Fruit fly (Drosophila melanogaster) whole organism, embryonic: Measurements from ENCODE around the gene side-IV.
A peak's percentile ranks its signal among the peaks of the same experiment; 100 is the strongest.

Source experiments
- Bgb ChIP-seq: fragments of 200-800 bp; sonication (Bioruptor generic); IDR thresholded peaks from 2 replicates; pipeline ENCODE4 v1.3.6; 2022; ENCODE audit warnings: missing biosample characterization, missing genetic modification characterization; ENCODE audit not compliant: partially characterized antibody
- Bteb2 ChIP-seq: fragments of 200-800 bp; sonication (Bioruptor generic); optimal IDR thresholded peaks from 2 replicates; lab custom pipeline; 2016; ENCODE audit warnings: missing biosample characterization, missing genetic modification characterization
- CG10209 ChIP-seq: fragments of 200-800 bp; sonication (Bioruptor generic); optimal IDR thresholded peaks from 3 replicates; lab custom pipeline; 2017; ENCODE audit warnings: missing biosample characterization, mild to moderate bottlenecking, missing genetic modification characterization, missing genetic modification reagents
- CG10267 ChIP-seq: fragments of 200-800 bp; sonication (Bioruptor generic); optimal IDR thresholded peaks from 2 replicates; lab custom pipeline; 2018; ENCODE audit warnings: missing biosample characterization, mild to moderate bottlenecking, missing genetic modification characterization, moderate library complexity
- CG13287 ChIP-seq: fragments of 200-800 bp; sonication (Bioruptor generic); IDR thresholded peaks from 2 replicates; pipeline ENCODE4 v1.3.6; 2022; ENCODE audit warnings: missing biosample characterization, missing genetic modification characterization; ENCODE audit not compliant: partially characterized antibody
- CG15011 ChIP-seq: fragments of 200-800 bp; sonication (Bioruptor generic); optimal IDR thresholded peaks from 3 replicates; lab custom pipeline; 2018; ENCODE audit warnings: missing biosample characterization, mild to moderate bottlenecking, missing genetic modification characterization
- CG16813 ChIP-seq: fragments of 200-800 bp; sonication (Bioruptor generic); IDR thresholded peaks from 3 replicates; pipeline ENCODE4 v1.3.6; 2022; ENCODE audit warnings: missing biosample characterization, missing genetic modification characterization; ENCODE audit not compliant: partially characterized antibody
- CG17612 ChIP-seq: fragments of 200-800 bp; sonication (Bioruptor generic); IDR thresholded peaks from 2 replicates; pipeline ENCODE4 v1.3.6; 2022; ENCODE audit warnings: missing biosample characterization, missing genetic modification characterization
- CG18599 ChIP-seq: fragments of 200-800 bp; sonication (Bioruptor generic); optimal IDR thresholded peaks from 3 replicates; lab custom pipeline; 2017; ENCODE audit warnings: missing biosample characterization, missing genetic modification characterization, mild to moderate bottlenecking, moderate library complexity, missing genetic modification reagents
- CG2116 ChIP-seq: fragments of 200-800 bp; sonication (Bioruptor generic); optimal IDR thresholded peaks from 3 replicates; lab custom pipeline; 2018; ENCODE audit warnings: missing biosample characterization, mild to moderate bottlenecking, missing genetic modification characterization
- CG2199 ChIP-seq: fragments of 200-800 bp; sonication (Bioruptor generic); IDR thresholded peaks from 3 replicates; pipeline ENCODE4 v1.3.6; 2022; ENCODE audit warnings: missing biosample characterization, missing genetic modification characterization
- CG30020 ChIP-seq: fragments of 200-800 bp; optimal IDR thresholded peaks from 2 replicates; lab custom pipeline; 2019; ENCODE audit warnings: missing biosample characterization, mild to moderate bottlenecking, missing genetic modification characterization, moderate library complexity
- CG32532 ChIP-seq: fragments of 200-800 bp; sonication (Bioruptor generic); IDR thresholded peaks from 2 replicates; pipeline ENCODE4 v1.3.6; 2022; ENCODE audit warnings: missing biosample characterization, missing genetic modification characterization
- CG3407 ChIP-seq: fragments of 200-800 bp; sonication (Bioruptor generic); optimal IDR thresholded peaks from 2 replicates; lab custom pipeline; 2018; ENCODE audit warnings: missing biosample characterization, mild to moderate bottlenecking, missing genetic modification characterization
- CG34422 ChIP-seq: fragments of 200-800 bp; sonication (Bioruptor generic); IDR thresholded peaks from 3 replicates; pipeline ENCODE4 v1.3.6; 2022; ENCODE audit warnings: missing biosample characterization, missing genetic modification characterization
- CG3847 ChIP-seq: fragments of 200-800 bp; sonication (Bioruptor generic); IDR thresholded peaks from 2 replicates; pipeline ENCODE4 v1.3.6; 2022; ENCODE audit warnings: missing biosample characterization, missing genetic modification characterization
- CG4424 ChIP-seq: fragments of 200-800 bp; sonication (Bioruptor generic); optimal IDR thresholded peaks from 3 replicates; lab custom pipeline; 2016; ENCODE audit warnings: missing biosample characterization, missing genetic modification characterization
- CG6272 ChIP-seq: fragments of 200-800 bp; sonication (Bioruptor generic); IDR thresholded peaks from 2 replicates; pipeline ENCODE4 v1.3.6; 2022; ENCODE audit warnings: missing biosample characterization, missing genetic modification characterization
- CG6654 ChIP-seq: fragments of 200-800 bp; sonication (Bioruptor generic); optimal IDR thresholded peaks from 2 replicates; lab custom pipeline; 2017; ENCODE audit warnings: missing biosample characterization, mild to moderate bottlenecking, missing genetic modification characterization
- CG8359 ChIP-seq: fragments of 200-800 bp; sonication (Bioruptor generic); optimal IDR thresholded peaks from 2 replicates; lab custom pipeline; 2017; ENCODE audit warnings: missing biosample characterization, mild to moderate bottlenecking, missing genetic modification characterization, borderline replicate concordance
- E2f1 ChIP-seq: fragments of 200-800 bp; sonication (Bioruptor generic); IDR thresholded peaks from 2 replicates; pipeline ENCODE4 v1.3.6; 2022; ENCODE audit warnings: missing biosample characterization, missing genetic modification characterization
- GATAe ChIP-seq: fragments of 200-800 bp; sonication (Bioruptor generic); conservative IDR thresholded peaks from 2 replicates; pipeline ENCODE4 v1.3.6; 2022; ENCODE audit warnings: missing biosample characterization, missing genetic modification characterization
- Gsc ChIP-seq: fragments of 200-800 bp; sonication (Bioruptor generic); IDR thresholded peaks from 2 replicates; pipeline ENCODE4 v1.3.6; 2022; ENCODE audit warnings: missing biosample characterization, missing genetic modification characterization
- HLH54F ChIP-seq: fragments of 200-800 bp; sonication (Bioruptor generic); optimal IDR thresholded peaks from 3 replicates; lab custom pipeline; 2016; ENCODE audit warnings: missing biosample characterization, missing genetic modification characterization
- MESR4 ChIP-seq: fragments of 200-800 bp; sonication (Bioruptor generic); optimal IDR thresholded peaks from 2 replicates; lab custom pipeline; 2018; ENCODE audit warnings: missing biosample characterization, mild to moderate bottlenecking, missing genetic modification characterization, moderate library complexity
- NC2β ChIP-seq: fragments of 200-800 bp; sonication (Bioruptor generic); optimal IDR thresholded peaks from 2 replicates; lab custom pipeline; 2016; ENCODE audit warnings: missing biosample characterization, missing genetic modification characterization
- NfI ChIP-seq: fragments of 200-800 bp; sonication (Bioruptor generic); optimal IDR thresholded peaks from 3 replicates; lab custom pipeline; 2018; ENCODE audit warnings: missing biosample characterization, mild to moderate bottlenecking, missing genetic modification characterization, moderate library complexity
- Poxn ChIP-seq: fragments of 200-800 bp; sonication (Bioruptor generic); IDR thresholded peaks from 2 replicates; pipeline ENCODE4 v1.3.6; 2022; ENCODE audit warnings: missing biosample characterization, missing genetic modification characterization
- Sin3A ChIP-seq: fragments of >200 bp; optimal IDR thresholded peaks from 2 replicates; lab custom pipeline; 2018
- aop ChIP-seq: fragments of 200-800 bp; sonication (Bioruptor generic); IDR thresholded peaks from 2 replicates; pipeline ENCODE4 v1.3.6; 2022; ENCODE audit warnings: missing biosample characterization, missing genetic modification characterization
- ara ChIP-seq: fragments of 200-800 bp; sonication (Bioruptor generic); IDR thresholded peaks from 2 replicates; pipeline ENCODE4 v1.3.6; 2022; ENCODE audit warnings: missing biosample characterization, missing genetic modification characterization
- cad ChIP-seq: fragments of >200 bp; optimal IDR thresholded peaks from 2 replicates; lab custom pipeline; 2017; ENCODE audit warnings: missing biosample characterization, missing genetic modification characterization
- chm ChIP-seq: fragments of 200-800 bp; sonication (Bioruptor generic); IDR thresholded peaks from 2 replicates; pipeline ENCODE4 v1.3.6; 2022; ENCODE audit warnings: missing biosample characterization, missing genetic modification characterization
- croc ChIP-seq: fragments of 200-800 bp; sonication (Bioruptor generic); conservative IDR thresholded peaks from 3 replicates; pipeline ENCODE4 v1.3.6; 2022; ENCODE audit warnings: missing biosample characterization, missing genetic modification characterization
- en ChIP-seq: fragments of 200-800 bp; sonication (Bioruptor generic); optimal IDR thresholded peaks from 2 replicates; lab custom pipeline; 2016; ENCODE audit warnings: missing biosample characterization, missing genetic modification characterization
- exex ChIP-seq: fragments of 200-800 bp; sonication (Bioruptor generic); optimal IDR thresholded peaks from 4 replicates; lab custom pipeline; 2018; ENCODE audit warnings: missing biosample characterization, mild to moderate bottlenecking, missing genetic modification characterization, moderate library complexity
- fd102C ChIP-seq: fragments of 200-800 bp; sonication (Bioruptor generic); optimal IDR thresholded peaks from 2 replicates; lab custom pipeline; 2018; ENCODE audit warnings: missing biosample characterization, mild to moderate bottlenecking, missing genetic modification characterization, moderate library complexity
- fru ChIP-seq: fragments of >200 bp; optimal IDR thresholded peaks from 2 replicates; lab custom pipeline; 2017
- gem ChIP-seq: fragments of 200-800 bp; sonication (Bioruptor generic); optimal IDR thresholded peaks from 2 replicates; lab custom pipeline; 2019; ENCODE audit warnings: missing biosample characterization, mild to moderate bottlenecking, missing genetic modification characterization, moderate library complexity
- kah ChIP-seq: fragments of 200-800 bp; sonication (Bioruptor generic); optimal IDR thresholded peaks from 2 replicates; lab custom pipeline; 2018; ENCODE audit warnings: missing biosample characterization, mild to moderate bottlenecking, missing genetic modification characterization
- kay ChIP-seq: fragments of 200-800 bp; sonication (Bioruptor generic); optimal IDR thresholded peaks from 2 replicates; lab custom pipeline; 2016; ENCODE audit warnings: missing biosample characterization, missing genetic modification characterization
- lilli ChIP-seq: fragments of 200-800 bp; sonication (Bioruptor generic); optimal IDR thresholded peaks from 3 replicates; lab custom pipeline; 2016; ENCODE audit warnings: missing biosample characterization, missing genetic modification characterization
- lov ChIP-seq, 2 experiments: fragments of 200-800 bp in 1 of 2; fragments of >200 bp in 1 of 2; sonication (Bioruptor generic) in 1 of 2; IDR thresholded peaks in 1 of 2; optimal IDR thresholded peaks in 1 of 2; 2 replicates in 1 of 2; 3 replicates in 1 of 2; pipeline versions ENCODE4 v1.3.6 to Lab custom; 2017 to 2022; ENCODE audit warnings: missing biosample characterization in 1 of 2, missing genetic modification characterization in 1 of 2
- mld ChIP-seq: fragments of 200-800 bp; sonication (Bioruptor generic); IDR thresholded peaks from 3 replicates; pipeline ENCODE4 v1.3.6; 2022; ENCODE audit warnings: missing biosample characterization, missing genetic modification characterization; ENCODE audit not compliant: partially characterized antibody
- nom ChIP-seq: fragments of 200-800 bp; sonication (Bioruptor generic); optimal IDR thresholded peaks from 2 replicates; lab custom pipeline; 2017; ENCODE audit warnings: missing biosample characterization, missing genetic modification characterization, mild to moderate bottlenecking, moderate library complexity, missing genetic modification reagents
- p53 ChIP-seq: fragments of 200-800 bp; sonication (Bioruptor generic); optimal IDR thresholded peaks from 2 replicates; lab custom pipeline; 2016; ENCODE audit warnings: missing biosample characterization, missing genetic modification characterization
- sens ChIP-seq: fragments of 200-800 bp; sonication (Bioruptor generic); peaks from one replicate; lab custom pipeline; 2016; ENCODE audit warnings: missing biosample characterization, missing genetic modification characterization
- shn ChIP-seq: fragments of 200-800 bp; sonication (Bioruptor generic); optimal IDR thresholded peaks from 3 replicates; lab custom pipeline; 2016; ENCODE audit warnings: missing biosample characterization, missing genetic modification characterization
- sqz ChIP-seq: fragments of 200-800 bp; sonication (Bioruptor generic); optimal IDR thresholded peaks from 3 replicates; lab custom pipeline; 2018; ENCODE audit warnings: missing biosample characterization, mild to moderate bottlenecking, missing genetic modification characterization

Gene side-IV

DNA sequence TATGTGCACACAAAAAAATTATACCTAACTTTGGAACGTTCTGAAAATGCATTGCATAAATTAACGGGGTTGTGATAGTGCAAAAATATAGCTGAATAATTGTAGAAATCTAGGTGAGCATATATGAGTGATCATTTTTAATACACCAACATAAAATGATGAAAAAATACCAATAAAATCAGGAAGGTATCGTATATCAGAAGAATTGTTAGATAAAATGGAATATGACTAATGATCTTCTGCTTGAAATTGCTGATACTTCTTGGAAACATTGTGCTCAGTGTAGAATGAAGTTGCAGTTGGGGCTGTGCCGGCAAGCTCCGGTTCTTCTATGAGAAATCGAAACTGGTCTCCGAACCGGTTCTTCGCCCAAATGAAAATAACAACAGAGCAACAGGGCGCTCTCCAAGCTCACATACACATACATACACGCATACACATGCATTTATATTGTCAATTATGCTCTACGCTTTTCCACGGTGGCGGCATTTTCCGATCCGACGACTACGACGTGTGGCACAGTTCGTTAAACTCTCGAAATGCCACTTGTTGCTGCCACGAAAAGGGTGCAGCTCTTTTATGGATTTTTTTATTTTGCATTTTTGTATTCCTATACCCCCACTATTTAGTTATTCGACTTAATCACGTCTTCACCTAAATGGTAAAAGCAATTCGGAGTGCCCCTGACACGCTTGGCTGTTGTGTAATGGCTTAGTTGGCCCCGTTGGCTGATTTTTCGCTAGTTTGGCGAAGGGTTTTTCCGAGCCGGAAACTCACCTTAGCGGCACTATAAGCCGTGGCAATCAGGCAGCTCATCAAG lies 49.3 kb upstream of the side-IV start (continued):
- TF ChIP-seq CG30020 (tag; lab: Kevin White, UChicago) (peak; percentile 69), exex (tag; lab: Kevin White, UChicago) (peak; percentile 12), croc (GFP tag; lab: Robert Waterston, UW) (peak; percentile 81), Sin3A (lab: Kevin White, UChicago) (no peak), en (GFP tag; lab: Kevin White, UChicago) (peak; percentile 86), CG2116 (GFP tag; lab: Kevin White, UChicago) (peak; percentile 64), CG32532 (peak; percentile 89), Bgb (GFP tag; lab: Robert Waterston, UW) (no peak; the same call in 1 of the 2 replicates), NC2β (peak; percentile 77), CG4424 (GFP tag; lab: Kevin White, UChicago) (peak; percentile 86), cad (GFP tag; lab: Kevin White, UChicago) (no peak), CG8359 (GFP tag; lab: Kevin White, UChicago) (peak; percentile 68), kah (GFP tag; lab: Kevin White, UChicago) (peak; percentile 86), CG10209 (peak; percentile 94), nom (GFP tag; lab: Kevin White, UChicago) (peak; percentile 91), CG10267 (peak; percentile 84), gem (peak; percentile 96), sqz (peak; percentile 53), MESR4 (GFP tag; lab: Kevin White, UChicago) (peak; percentile 6), CG2199 (GFP tag; lab: Robert Waterston, UW) (peak; percentile 85), CG3847 (peak; percentile 78), aop (GFP tag; lab: Robert Waterston, UW) (no peak)

dm6 chr3R:13401722-13402296 lies 48.6 kb upstream of the side-IV start, which contains the start of gene GILT1:
TSS of gene GILT1 (minus strand) at chr3R:13401862.
- no peak for TF ChIP-seq shn (GFP tag; lab: Kevin White, UChicago)
- TF ChIP-seq HLH54F (GFP tag; lab: Kevin White, UChicago) = no peak
- TF ChIP-seq ara (GFP tag; lab: Robert Waterston, UW) = no peak
- TF ChIP-seq mld (GFP tag; lab: Robert Waterston, UW) = no peak
- TF ChIP-seq E2f1 = no peak
- no peak for TF ChIP-seq Bteb2 (GFP tag; lab: Kevin White, UChicago)
- no peak for TF ChIP-seq CG16813 (GFP tag; lab: Robert Waterston, UW)
- TF ChIP-seq CG13287 (GFP tag; lab: Robert Waterston, UW) = no peak
- no peak for TF ChIP-seq fru (lab: Kevin White, UChicago)
- peak; percentile 52; the same call in 1 of the 2 replicates for TF ChIP-seq chm (GFP tag; lab: Robert Waterston, UW)
- no peak for TF ChIP-seq Gsc
- no peak for TF ChIP-seq CG3407 (GFP tag; lab: Kevin White, UChicago)
- no peak for TF ChIP-seq NfI (GFP tag; lab: Kevin White, UChicago)
- no peak for TF ChIP-seq lilli (GFP tag; lab: Kevin White, UChicago)
- no peak for TF ChIP-seq CG17612 (GFP tag; lab: Robert Waterston, UW)
- TF ChIP-seq CG6654 (GFP tag; lab: Kevin White, UChicago) = no peak
- TF ChIP-seq CG18599 (GFP tag; lab: Kevin White, UChicago) = no peak
- TF ChIP-seq CG15011 (GFP tag; lab: Kevin White, UChicago) = no peak
- TF ChIP-seq sens (GFP tag; lab: Kevin White, UChicago) = peak; percentile 63
- TF ChIP-seq Poxn (GFP tag; lab: Robert Waterston, UW) = no peak
- no peak for TF ChIP-seq CG6272 (GFP tag; lab: Robert Waterston, UW)
- TF ChIP-seq fd102C = no peak
- no peak for TF ChIP-seq GATAe
- peak; percentile 10 for TF ChIP-seq kay
- 0 out of 3 replicates have a peak, but pooled peaks have one; percentile 35 for TF ChIP-seq CG34422 (GFP tag; lab: Robert Waterston, UW)
- no peak for TF ChIP-seq p53 (GFP tag; lab: Kevin White, UChicago)
- no peak for TF ChIP-seq lov (optimal IDR thresholded peaks at IDR 0.05; lab: Kevin White, UChicago)
- 0 out of 3 replicates have a peak, but pooled peaks have one; percentile 35 for TF ChIP-seq lov (GFP tag; IDR thresholded peaks at IDR 0.05; lab: Robert Waterston, UW)
